Worm (Caenorhabditis elegans) whole organism, early embryonic: ENCODE data around the gene R04F11.3.

Experiments used
- B0310.2 ChIP-seq: sonication (generic microtip); optimal IDR thresholded peaks from 2 replicates; lab custom pipeline; 2016; ENCODE audit warnings: mild to moderate bottlenecking, missing genetic modification characterization, missing compliant biosample characterization
- aly-1 ChIP-seq: sonication (generic microtip); optimal IDR thresholded peaks from 2 replicates; lab custom pipeline; 2016; ENCODE audit warnings: missing genetic modification characterization, missing compliant biosample characterization
- ama-1 ChIP-seq: fragments of 150-350 bp; optimal IDR thresholded peaks from 2 replicates; lab custom pipeline; 2014
- ceh-13 ChIP-seq: fragments of 200-800 bp; sonication (Bioruptor generic); optimal IDR thresholded peaks from 2 replicates; lab custom pipeline; 2018; ENCODE audit warnings: mild to moderate bottlenecking, missing genetic modification characterization, missing compliant biosample characterization
- ceh-36 ChIP-seq: sonication (generic microtip); optimal IDR thresholded peaks from 2 replicates; lab custom pipeline; 2016; ENCODE audit warnings: missing genetic modification characterization, inconsistent platforms, missing compliant biosample characterization
- ets-7 ChIP-seq: sonication (generic microtip); optimal IDR thresholded peaks from 2 replicates; lab custom pipeline; 2016; ENCODE audit warnings: missing genotype, missing genetic modification characterization, missing compliant biosample characterization
- flt-1 ChIP-seq: fragments of 200-800 bp; sonication (Bioruptor generic); IDR thresholded peaks from 2 replicates; pipeline ENCODE4 v1.3.6; 2022; ENCODE audit warnings: missing genetic modification characterization, missing compliant biosample characterization
- hmbx-1 ChIP-seq: sonication (generic microtip); optimal IDR thresholded peaks from 2 replicates; lab custom pipeline; 2016; ENCODE audit warnings: mild to moderate bottlenecking, missing genetic modification characterization, missing compliant biosample characterization
- hmg-4 ChIP-seq: fragments of 200-800 bp; sonication (Bioruptor generic); optimal IDR thresholded peaks from 2 replicates; lab custom pipeline; 2018; ENCODE audit warnings: mild to moderate bottlenecking, missing genetic modification characterization, missing compliant biosample characterization
- hnd-1 ChIP-seq: sonication (generic microtip); optimal IDR thresholded peaks from 2 replicates; lab custom pipeline; 2016; ENCODE audit warnings: missing genetic modification characterization, missing compliant biosample characterization
- scrt-1 ChIP-seq: fragments of 200-800 bp; sonication (Bioruptor generic); IDR thresholded peaks from 2 replicates; pipeline ENCODE4 v1.3.6; 2022; ENCODE audit warnings: missing genetic modification characterization, missing compliant biosample characterization
- sea-1 ChIP-seq: fragments of 200-800 bp; sonication (Bioruptor generic); conservative IDR thresholded peaks from 2 replicates; pipeline ENCODE4 v1.3.6; 2022; ENCODE audit warnings: missing genetic modification characterization, missing compliant biosample characterization
- tbx-11 ChIP-seq: fragments of 200-800 bp; sonication (Bioruptor generic); IDR thresholded peaks from 2 replicates; pipeline ENCODE4 v1.3.6; 2022; ENCODE audit warnings: missing genetic modification characterization, missing compliant biosample characterization
- tbx-37 ChIP-seq: fragments of 200-800 bp; sonication (Bioruptor generic); conservative IDR thresholded peaks from 2 replicates; pipeline ENCODE4 v1.3.6; 2022; ENCODE audit warnings: missing genetic modification reagents, missing genetic modification characterization, missing compliant biosample characterization

DNA sequence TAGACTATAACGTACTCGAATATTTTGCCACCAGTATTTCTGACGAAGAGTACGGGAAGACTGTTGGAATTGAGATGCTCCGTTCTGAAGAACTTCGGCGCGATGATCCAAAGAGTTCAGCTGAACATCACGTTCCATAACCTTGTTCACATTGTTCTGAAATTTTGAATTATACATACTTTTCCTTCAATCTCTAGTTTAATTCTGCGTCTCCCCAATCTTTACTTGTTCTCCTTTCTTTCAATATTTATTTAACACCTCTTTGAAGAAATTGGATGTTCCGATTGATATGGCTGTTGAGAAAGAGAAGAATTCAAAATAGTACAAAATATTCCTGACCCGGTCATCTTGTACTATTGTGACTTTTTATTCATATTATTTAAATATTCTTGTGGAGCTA, 27.9 kb upstream of the R04F11.3 start, which contains the start of gene F23H12.3:
- no peak for TF ChIP-seq ama-1 (lab: Kevin White, UChicago)
- no peak for TF ChIP-seq hnd-1
- no peak for TF ChIP-seq ceh-36
- TF ChIP-seq ceh-13 (GFP tag; lab: Kevin White, UChicago) = no peak
- no peak for TF ChIP-seq tbx-11
- no peak for TF ChIP-seq B0310.2 (tag; lab: Kevin White, UChicago)
- TF ChIP-seq ets-7 (tag; lab: Kevin White, UChicago) = no peak
- no peak for TF ChIP-seq hmg-4
- TF ChIP-seq flt-1 (GFP tag; lab: Robert Waterston, UW) = no peak
- no peak for TF ChIP-seq tbx-37 (GFP tag; lab: Robert Waterston, UW)
- no peak for TF ChIP-seq sea-1 (GFP tag; lab: Robert Waterston, UW)
- TF ChIP-seq hmbx-1 (tag; lab: Kevin White, UChicago) = no peak
- TF ChIP-seq scrt-1 (GFP tag; lab: Robert Waterston, UW) = no peak
- TF ChIP-seq aly-1 (tag; lab: Kevin White, UChicago) = no peak
